Fruit fly (Drosophila melanogaster) whole organism, embryonic: ENCODE results near the gene Oatp26F.

Experiments
- Antp ChIP-seq: fragments of 200-800 bp; sonication (Bioruptor generic); optimal IDR thresholded peaks from 3 replicates; lab custom pipeline; 2016; ENCODE audit warnings: missing biosample characterization, missing genetic modification characterization
- Atf6 ChIP-seq: fragments of 200-800 bp; sonication (Bioruptor generic); IDR thresholded peaks from 2 replicates; pipeline ENCODE4 v1.3.6; 2022; ENCODE audit warnings: missing biosample characterization, missing genetic modification characterization
- CG12942 ChIP-seq: fragments of 200-800 bp; sonication (Bioruptor generic); optimal IDR thresholded peaks from 3 replicates; lab custom pipeline; 2016; ENCODE audit warnings: missing biosample characterization, missing genetic modification characterization
- CG14710 ChIP-seq: fragments of 200-800 bp; sonication (Bioruptor generic); optimal IDR thresholded peaks from 3 replicates; lab custom pipeline; 2019; ENCODE audit warnings: missing biosample characterization, mild to moderate bottlenecking, missing genetic modification characterization, moderate library complexity
- CG15601 ChIP-seq: fragments of 200-800 bp; sonication (Bioruptor generic); optimal IDR thresholded peaks from 3 replicates; lab custom pipeline; 2019; ENCODE audit warnings: missing biosample characterization, mild to moderate bottlenecking, missing genetic modification characterization, moderate library complexity
- CG30403 ChIP-seq: fragments of 200-800 bp; sonication (Bioruptor generic); optimal IDR thresholded peaks from 3 replicates; lab custom pipeline; 2016; ENCODE audit warnings: missing biosample characterization, missing genetic modification characterization
- CG31388 ChIP-seq: fragments of 200-800 bp; sonication (Bioruptor generic); optimal IDR thresholded peaks from 2 replicates; lab custom pipeline; 2016; ENCODE audit warnings: missing biosample characterization, missing genetic modification characterization
- CG3407 ChIP-seq: fragments of 200-800 bp; sonication (Bioruptor generic); optimal IDR thresholded peaks from 2 replicates; lab custom pipeline; 2018; ENCODE audit warnings: missing biosample characterization, mild to moderate bottlenecking, missing genetic modification characterization
- CG3838 ChIP-seq: fragments of 200-800 bp; sonication (Bioruptor generic); optimal IDR thresholded peaks from 3 replicates; lab custom pipeline; 2016; ENCODE audit warnings: missing biosample characterization, missing genetic modification characterization
- CG4707 ChIP-seq: fragments of 200-800 bp; sonication (Bioruptor generic); optimal IDR thresholded peaks from 2 replicates; lab custom pipeline; 2018; ENCODE audit warnings: missing biosample characterization, mild to moderate bottlenecking, missing genetic modification characterization, moderate library complexity
- CG7839 ChIP-seq: fragments of 200-800 bp; sonication (Bioruptor generic); optimal IDR thresholded peaks from 3 replicates; lab custom pipeline; 2018; ENCODE audit warnings: missing biosample characterization, mild to moderate bottlenecking, missing genetic modification characterization, moderate library complexity
- CG7928 ChIP-seq: fragments of 200-800 bp; sonication (Bioruptor generic); optimal IDR thresholded peaks from 2 replicates; lab custom pipeline; 2017; ENCODE audit warnings: missing biosample characterization, mild to moderate bottlenecking, missing genetic modification characterization
- CG9797 ChIP-seq: fragments of 200-800 bp; sonication (Bioruptor generic); optimal IDR thresholded peaks from 3 replicates; lab custom pipeline; 2018; ENCODE audit warnings: missing biosample characterization, mild to moderate bottlenecking, missing genetic modification characterization
- CG9932 ChIP-seq: fragments of 200-800 bp; sonication (Bioruptor generic); IDR thresholded peaks from 2 replicates; pipeline ENCODE4 v1.3.6; 2022; ENCODE audit warnings: missing biosample characterization, missing genetic modification characterization
- CoRest ChIP-seq: fragments of 200-800 bp; sonication (Bioruptor generic); optimal IDR thresholded peaks from 3 replicates; lab custom pipeline; 2018; ENCODE audit warnings: missing biosample characterization, mild to moderate bottlenecking, missing genetic modification characterization, moderate library complexity
- Dbx ChIP-seq: fragments of 200-800 bp; sonication (Bioruptor generic); IDR thresholded peaks from 3 replicates; pipeline ENCODE4 v1.3.6; 2022; ENCODE audit warnings: missing biosample characterization, missing genetic modification characterization
- Dll ChIP-seq: fragments of 200-800 bp; sonication (Bioruptor generic); IDR thresholded peaks from 4 replicates; pipeline ENCODE4 v1.3.6; 2022; ENCODE audit warnings: missing biosample characterization, missing genetic modification characterization; ENCODE audit not compliant: partially characterized antibody
- Doc2 ChIP-seq: fragments of 200-800 bp; sonication (Bioruptor generic); IDR thresholded peaks from 2 replicates; pipeline ENCODE4 v1.3.6; 2022; ENCODE audit warnings: missing biosample characterization, missing genetic modification characterization
- Dref ChIP-seq: fragments of 200-800 bp; sonication (Bioruptor generic); IDR thresholded peaks from 2 replicates; pipeline ENCODE4 v1.3.6; 2022; ENCODE audit warnings: missing biosample characterization, missing genetic modification characterization
- E2f1 ChIP-seq: fragments of 200-800 bp; sonication (Bioruptor generic); IDR thresholded peaks from 2 replicates; pipeline ENCODE4 v1.3.6; 2022; ENCODE audit warnings: missing biosample characterization, missing genetic modification characterization
- Ets65A ChIP-seq: fragments of 200-800 bp; sonication (Bioruptor generic); peaks from one replicate; lab custom pipeline; 2016; ENCODE audit warnings: missing biosample characterization, missing genetic modification characterization
- MBD-R2 ChIP-seq: fragments of 200-800 bp; sonication (Bioruptor generic); IDR thresholded peaks from 2 replicates; pipeline ENCODE4 v1.3.6; 2022; ENCODE audit warnings: missing biosample characterization, missing genetic modification characterization
- Myb ChIP-seq: fragments of 200-800 bp; sonication (Bioruptor generic); optimal IDR thresholded peaks from 2 replicates; lab custom pipeline; 2016; ENCODE audit warnings: missing biosample characterization, missing genetic modification characterization
- NC2α ChIP-seq: fragments of 200-800 bp; sonication (Bioruptor generic); optimal IDR thresholded peaks from 2 replicates; lab custom pipeline; 2016; ENCODE audit warnings: missing biosample characterization, missing genetic modification characterization
- Nf-YB ChIP-seq: fragments of 200-800 bp; sonication (Bioruptor generic); optimal IDR thresholded peaks from 3 replicates; lab custom pipeline; 2019; ENCODE audit warnings: missing biosample characterization, mild to moderate bottlenecking, missing genetic modification characterization, moderate library complexity
- NfI ChIP-seq: fragments of 200-800 bp; sonication (Bioruptor generic); optimal IDR thresholded peaks from 3 replicates; lab custom pipeline; 2018; ENCODE audit warnings: missing biosample characterization, mild to moderate bottlenecking, missing genetic modification characterization, moderate library complexity
- Opbp ChIP-seq: fragments of 200-800 bp; sonication (Bioruptor generic); IDR thresholded peaks from 3 replicates; pipeline ENCODE4 v1.3.6; 2022; ENCODE audit warnings: missing biosample characterization, missing genetic modification characterization; ENCODE audit not compliant: partially characterized antibody
- Pdp1 ChIP-seq, 2 experiments: fragments of 200-800 bp; sonication (Bioruptor generic); optimal IDR thresholded peaks; 3 replicates each; lab custom pipeline; 2016; ENCODE audit warnings: missing biosample characterization in 2 of 2, missing genetic modification characterization in 2 of 2, mild to moderate bottlenecking in 1 of 2, moderate library complexity in 1 of 2
- Scr ChIP-seq: fragments of 200-800 bp; sonication (Bioruptor generic); IDR thresholded peaks from 2 replicates; pipeline ENCODE4 v1.3.6; 2022; ENCODE audit warnings: missing biosample characterization, missing genetic modification characterization; ENCODE audit not compliant: partially characterized antibody
- Sin3A ChIP-seq: fragments of >200 bp; optimal IDR thresholded peaks from 2 replicates; lab custom pipeline; 2018
- Spps ChIP-seq: fragments of 200-800 bp; sonication (Bioruptor generic); optimal IDR thresholded peaks from 2 replicates; lab custom pipeline; 2018; ENCODE audit warnings: missing biosample characterization, mild to moderate bottlenecking, missing genetic modification characterization
- Xrp1 ChIP-seq: fragments of 200-800 bp; sonication (Bioruptor generic); IDR thresholded peaks from 2 replicates; pipeline ENCODE4 v1.3.6; 2022; ENCODE audit warnings: missing biosample characterization, missing genetic modification characterization
- YL-1 ChIP-seq: fragments of 200-800 bp; sonication (Bioruptor generic); optimal IDR thresholded peaks from 3 replicates; lab custom pipeline; 2017; ENCODE audit warnings: missing biosample characterization, mild to moderate bottlenecking, missing genetic modification characterization
- ab ChIP-seq: fragments of 200-800 bp; sonication (Bioruptor generic); optimal IDR thresholded peaks from 2 replicates; lab custom pipeline; 2016; ENCODE audit warnings: missing biosample characterization, missing genetic modification characterization
- bsh ChIP-seq, 2 experiments: fragments of 200-800 bp; sonication (Bioruptor generic); optimal IDR thresholded peaks; 2 replicates each; lab custom pipeline; 2017 to 2018; ENCODE audit warnings: mild to moderate bottlenecking in 2 of 2, missing biosample characterization in 2 of 2, missing genetic modification characterization in 2 of 2, moderate library complexity in 1 of 2
- en ChIP-seq: fragments of 200-800 bp; sonication (Bioruptor generic); optimal IDR thresholded peaks from 2 replicates; lab custom pipeline; 2016; ENCODE audit warnings: missing biosample characterization, missing genetic modification characterization
- inv ChIP-seq: fragments of 200-800 bp; sonication (Bioruptor generic); IDR thresholded peaks from 2 replicates; pipeline ENCODE4 v1.3.6; 2022; ENCODE audit warnings: missing biosample characterization, missing genetic modification characterization; ENCODE audit not compliant: partially characterized antibody
- kay ChIP-seq: fragments of 200-800 bp; sonication (Bioruptor generic); optimal IDR thresholded peaks from 2 replicates; lab custom pipeline; 2016; ENCODE audit warnings: missing biosample characterization, missing genetic modification characterization
- kni ChIP-seq: fragments of 200-800 bp; sonication (Bioruptor generic); optimal IDR thresholded peaks from 3 replicates; lab custom pipeline; 2017; ENCODE audit warnings: mild to moderate bottlenecking, missing biosample characterization, missing genetic modification reagents, missing genetic modification characterization
- knrl ChIP-seq: fragments of 200-800 bp; sonication (Bioruptor generic); IDR thresholded peaks from 3 replicates; pipeline ENCODE4 v1.3.6; 2022; ENCODE audit warnings: missing biosample characterization, missing genetic modification characterization; ENCODE audit not compliant: partially characterized antibody
- lab ChIP-seq: fragments of 200-800 bp; sonication (Bioruptor generic); optimal IDR thresholded peaks from 3 replicates; lab custom pipeline; 2017; ENCODE audit warnings: missing biosample characterization, missing genetic modification characterization, mild to moderate bottlenecking, moderate library complexity, missing genetic modification reagents
- lilli ChIP-seq: fragments of 200-800 bp; sonication (Bioruptor generic); optimal IDR thresholded peaks from 3 replicates; lab custom pipeline; 2016; ENCODE audit warnings: missing biosample characterization, missing genetic modification characterization
- lmd ChIP-seq: fragments of 200-800 bp; sonication (Bioruptor generic); IDR thresholded peaks from 2 replicates; pipeline ENCODE4 v1.3.6; 2022; ENCODE audit warnings: missing biosample characterization, missing genetic modification characterization
- lov ChIP-seq, 2 experiments: fragments of 200-800 bp in 1 of 2; fragments of >200 bp in 1 of 2; sonication (Bioruptor generic) in 1 of 2; IDR thresholded peaks in 1 of 2; optimal IDR thresholded peaks in 1 of 2; 2 replicates in 1 of 2; 3 replicates in 1 of 2; pipeline versions ENCODE4 v1.3.6 to Lab custom; 2017 to 2022; ENCODE audit warnings: missing biosample characterization in 1 of 2, missing genetic modification characterization in 1 of 2
- pita ChIP-seq: fragments of 200-800 bp; sonication (Bioruptor generic); optimal IDR thresholded peaks from 2 replicates; lab custom pipeline; 2017; ENCODE audit warnings: missing biosample characterization, mild to moderate bottlenecking, missing genetic modification characterization
- scrt ChIP-seq: fragments of 200-800 bp; sonication (Bioruptor generic); optimal IDR thresholded peaks from 2 replicates; lab custom pipeline; 2018; ENCODE audit warnings: missing biosample characterization, mild to moderate bottlenecking, missing genetic modification characterization, moderate library complexity
- tgo ChIP-seq: fragments of 200-800 bp; sonication (Bioruptor generic); IDR thresholded peaks from 3 replicates; pipeline ENCODE4 v1.3.6; 2022; ENCODE audit warnings: missing biosample characterization, missing genetic modification characterization
- trem ChIP-seq: fragments of 200-800 bp; optimal IDR thresholded peaks from 3 replicates; lab custom pipeline; 2019; ENCODE audit warnings: missing biosample characterization, mild to moderate bottlenecking, missing genetic modification characterization, moderate library complexity

The Oatp26F gene

dm6 chr2L:6649085-6649754 lies 17.0 kb upstream of the Oatp26F start, which contains the start of the genes CG31635 and Tango1 (continued):
- TF ChIP-seq Dll, result 0 out of 4 replicates have a peak, but pooled peaks have one; percentile 20
- no peak; the same call in 1 of the 2 replicates for TF ChIP-seq inv (GFP tag; lab: Robert Waterston, UW)
- no peak for TF ChIP-seq NfI (GFP tag; lab: Kevin White, UChicago)
- peak; percentile 66 for TF ChIP-seq MBD-R2
- no peak for TF ChIP-seq Dref (GFP tag; lab: Robert Waterston, UW)
- no peak for TF ChIP-seq NC2α (GFP tag; lab: Kevin White, UChicago)
- TF ChIP-seq Antp (GFP tag; lab: Kevin White, UChicago), result peak; percentile 13
- TF ChIP-seq Myb, result peak; percentile 30
- peak; percentile 19; the same call in 1 of the 2 replicates for TF ChIP-seq E2f1 (GFP tag; lab: Robert Waterston, UW)
- TF ChIP-seq CG9932 (GFP tag; lab: Robert Waterston, UW), result 0 out of 2 replicates have a peak, but pooled peaks have one; percentile 40
- no peak for TF ChIP-seq pita (GFP tag; lab: Kevin White, UChicago)
- no peak for TF ChIP-seq CG3838 (GFP tag; lab: Kevin White, UChicago)
- no peak for TF ChIP-seq kay
- TF ChIP-seq CG7928, result peak; percentile 13
- TF ChIP-seq en (GFP tag; lab: Kevin White, UChicago), result no peak
- no peak for TF ChIP-seq CoRest (tag; lab: Kevin White, UChicago)
- TF ChIP-seq Pdp1 (GFP tag; optimal IDR thresholded peaks at IDR 0.05; lab: Kevin White, UChicago), result peak; percentile 35 to 37
- no peak for TF ChIP-seq lab (GFP tag; lab: Kevin White, UChicago)
- 0 out of 3 replicates have a peak, but pooled peaks have one; percentile 52 for TF ChIP-seq Dbx (GFP tag; lab: Robert Waterston, UW)
- 0 out of 2 replicates have a peak, but pooled peaks have one; percentile 25 for TF ChIP-seq Atf6 (GFP tag; lab: Robert Waterston, UW)
- TF ChIP-seq scrt (GFP tag; lab: Kevin White, UChicago), result no peak
- TF ChIP-seq bsh (GFP tag; optimal IDR thresholded peaks at IDR 0.05; lab: Kevin White, UChicago), result no peak
- 0 out of 2 replicates have a peak, but pooled peaks have one; percentile 24 for TF ChIP-seq Xrp1 (GFP tag; lab: Robert Waterston, UW)
- TF ChIP-seq CG7839, result no peak
- TF ChIP-seq lmd (GFP tag; lab: Robert Waterston, UW), result no peak; the same call in 1 of the 2 replicates
- peak; percentile 80 for TF ChIP-seq Ets65A (GFP tag; lab: Kevin White, UChicago)
- peak; percentile 98 for TF ChIP-seq Sin3A (lab: Kevin White, UChicago)
- no peak for TF ChIP-seq CG31388 (GFP tag; lab: Kevin White, UChicago)
- TF ChIP-seq CG3407 (GFP tag; lab: Kevin White, UChicago), result no peak
- peak; percentile 30 for TF ChIP-seq CG30403 (GFP tag; lab: Kevin White, UChicago)
- no peak for TF ChIP-seq ab (GFP tag; lab: Kevin White, UChicago)
- 0 out of 3 replicates have a peak, but pooled peaks have one; percentile 15 for TF ChIP-seq tgo
- TF ChIP-seq kni (GFP tag; lab: Kevin White, UChicago), result no peak
- no peak for TF ChIP-seq CG12942 (GFP tag; lab: Kevin White, UChicago)
- peak; percentile 97 for TF ChIP-seq CG9797 (GFP tag; lab: Kevin White, UChicago)
- TF ChIP-seq lilli, result peak; percentile 14
- TF ChIP-seq YL-1, result peak; percentile 61
- TF ChIP-seq Spps (tag; lab: Kevin White, UChicago), result no peak
- TF ChIP-seq Doc2 (GFP tag; lab: Robert Waterston, UW), result no peak
- TF ChIP-seq CG15601 (tag; lab: Kevin White, UChicago), result peak; percentile 18
- no peak for TF ChIP-seq Nf-YB (GFP tag; lab: Kevin White, UChicago)
- TF ChIP-seq trem (tag; lab: Kevin White, UChicago), result peak; percentile 76
- no peak for TF ChIP-seq CG4707 (GFP tag; lab: Kevin White, UChicago)
- 0 out of 3 replicates have a peak, but pooled peaks have one; percentile 33 for TF ChIP-seq Opbp (GFP tag; lab: Robert Waterston, UW)
- peak; percentile 30; the same call in 1 of the 3 replicates for TF ChIP-seq knrl (GFP tag; lab: Robert Waterston, UW)
- TF ChIP-seq Scr (GFP tag; lab: Robert Waterston, UW), result no peak
- TF ChIP-seq lov (optimal IDR thresholded peaks at IDR 0.05; lab: Kevin White, UChicago), result no peak
- no peak for TF ChIP-seq lov (GFP tag; IDR thresholded peaks at IDR 0.05; lab: Robert Waterston, UW)
- peak; percentile 81 for TF ChIP-seq CG14710 (tag; lab: Kevin White, UChicago)
